Fruit fly (Drosophila melanogaster) whole organism, embryonic: ENCODE results near the gene Pnn.

ENCODE experiments used
- CG10431 ChIP-seq: fragments of 200-800 bp; sonication (Bioruptor generic); optimal IDR thresholded peaks from 3 replicates; lab custom pipeline; 2018; ENCODE audit warnings: missing biosample characterization, mild to moderate bottlenecking, missing genetic modification characterization
- CG12071 ChIP-seq: fragments of 200-800 bp; sonication (Bioruptor generic); optimal IDR thresholded peaks from 3 replicates; lab custom pipeline; 2018; ENCODE audit warnings: missing biosample characterization, mild to moderate bottlenecking, missing genetic modification characterization
- CG1233 ChIP-seq: fragments of 200-800 bp; sonication (Bioruptor generic); optimal IDR thresholded peaks from 4 replicates; lab custom pipeline; 2018; ENCODE audit warnings: missing biosample characterization, mild to moderate bottlenecking, missing genetic modification characterization
- CG12769 ChIP-seq: fragments of 200-800 bp; sonication (Bioruptor generic); optimal IDR thresholded peaks from 2 replicates; lab custom pipeline; 2019; ENCODE audit warnings: missing biosample characterization, mild to moderate bottlenecking, missing genetic modification characterization, moderate library complexity
- CG13894 ChIP-seq: fragments of 200-800 bp; sonication (Bioruptor generic); optimal IDR thresholded peaks from 3 replicates; lab custom pipeline; 2018; ENCODE audit warnings: missing biosample characterization, mild to moderate bottlenecking, missing genetic modification characterization, moderate library complexity
- CG14050 ChIP-seq: fragments of 200-800 bp; sonication (Bioruptor generic); IDR thresholded peaks from 3 replicates; pipeline ENCODE4 v1.3.6; 2022; ENCODE audit warnings: missing biosample characterization, missing genetic modification characterization
- CG14860 ChIP-seq: fragments of 200-800 bp; sonication (Bioruptor generic); IDR thresholded peaks from 3 replicates; pipeline ENCODE4 v1.3.6; 2022; ENCODE audit warnings: missing biosample characterization, missing genetic modification characterization; ENCODE audit not compliant: partially characterized antibody
- CG15696 ChIP-seq: fragments of 200-800 bp; sonication (Bioruptor generic); optimal IDR thresholded peaks from 2 replicates; lab custom pipeline; 2019; ENCODE audit warnings: missing biosample characterization, mild to moderate bottlenecking, missing genetic modification characterization, moderate library complexity
- CG1603 ChIP-seq: fragments of 200-800 bp; sonication (Bioruptor generic); optimal IDR thresholded peaks from 2 replicates; lab custom pipeline; 2019; ENCODE audit warnings: missing biosample characterization, mild to moderate bottlenecking, missing genetic modification characterization, moderate library complexity
- CG31441 ChIP-seq: fragments of 200-800 bp; sonication (Bioruptor generic); IDR thresholded peaks from 2 replicates; pipeline ENCODE4 v1.3.6; 2022; ENCODE audit warnings: missing biosample characterization, missing genetic modification characterization
- CG32772 ChIP-seq: fragments of 200-800 bp; sonication (Bioruptor generic); IDR thresholded peaks from 2 replicates; pipeline ENCODE4 v1.3.6; 2022; ENCODE audit warnings: missing biosample characterization, missing genetic modification characterization
- CG33213 ChIP-seq: fragments of 200-800 bp; sonication (Bioruptor generic); optimal IDR thresholded peaks from 3 replicates; lab custom pipeline; 2016; ENCODE audit warnings: missing biosample characterization, missing genetic modification characterization
- CG34422 ChIP-seq: fragments of 200-800 bp; sonication (Bioruptor generic); IDR thresholded peaks from 3 replicates; pipeline ENCODE4 v1.3.6; 2022; ENCODE audit warnings: missing biosample characterization, missing genetic modification characterization
- CG4360 ChIP-seq: fragments of 200-800 bp; sonication (Bioruptor generic); IDR thresholded peaks from 2 replicates; pipeline ENCODE4 v1.3.6; 2022; ENCODE audit warnings: missing biosample characterization, missing genetic modification characterization
- CG4730 ChIP-seq: fragments of 200-800 bp; sonication (Bioruptor generic); IDR thresholded peaks from 2 replicates; pipeline ENCODE4 v1.3.6; 2022; ENCODE audit warnings: missing biosample characterization, missing genetic modification characterization
- CG4854 ChIP-seq: fragments of 200-800 bp; sonication (Bioruptor generic); optimal IDR thresholded peaks from 2 replicates; lab custom pipeline; 2016; ENCODE audit warnings: missing biosample characterization, missing genetic modification characterization, inconsistent platforms
- CG6765 ChIP-seq: fragments of 200-800 bp; sonication (Bioruptor generic); optimal IDR thresholded peaks from 3 replicates; lab custom pipeline; 2017; ENCODE audit warnings: missing biosample characterization, mild to moderate bottlenecking, missing genetic modification characterization
- CG8924 ChIP-seq: fragments of 200-800 bp; optimal IDR thresholded peaks from 3 replicates; lab custom pipeline; 2019; ENCODE audit warnings: missing biosample characterization, mild to moderate bottlenecking, missing genetic modification characterization, moderate library complexity
- CHES-1-like ChIP-seq: fragments of 200-800 bp; sonication (Bioruptor generic); optimal IDR thresholded peaks from 2 replicates; lab custom pipeline; 2016; ENCODE audit warnings: missing biosample characterization, missing genetic modification characterization
- E2f1 ChIP-seq: fragments of 200-800 bp; sonication (Bioruptor generic); IDR thresholded peaks from 2 replicates; pipeline ENCODE4 v1.3.6; 2022; ENCODE audit warnings: missing biosample characterization, missing genetic modification characterization
- Ets65A ChIP-seq: fragments of 200-800 bp; sonication (Bioruptor generic); peaks from one replicate; lab custom pipeline; 2016; ENCODE audit warnings: missing biosample characterization, missing genetic modification characterization
- Hand ChIP-seq: fragments of 200-800 bp; sonication (Bioruptor generic); optimal IDR thresholded peaks from 2 replicates; lab custom pipeline; 2017; ENCODE audit warnings: mild to moderate bottlenecking, missing biosample characterization, missing genetic modification reagents, missing genetic modification characterization
- HmgZ ChIP-seq: fragments of 200-800 bp; sonication (Bioruptor generic); optimal IDR thresholded peaks from 2 replicates; lab custom pipeline; 2018; ENCODE audit warnings: missing biosample characterization, mild to moderate bottlenecking, missing genetic modification characterization
- MTF-1 ChIP-seq: fragments of 200-800 bp; sonication (Bioruptor generic); optimal IDR thresholded peaks from 2 replicates; lab custom pipeline; 2018; ENCODE audit warnings: missing biosample characterization, mild to moderate bottlenecking, missing genetic modification characterization, borderline replicate concordance
- Meics ChIP-seq: fragments of 200-800 bp; sonication (Bioruptor generic); optimal IDR thresholded peaks from 2 replicates; lab custom pipeline; 2017; ENCODE audit warnings: missing biosample characterization, mild to moderate bottlenecking, missing genetic modification characterization
- Myb ChIP-seq: fragments of 200-800 bp; sonication (Bioruptor generic); optimal IDR thresholded peaks from 2 replicates; lab custom pipeline; 2016; ENCODE audit warnings: missing biosample characterization, missing genetic modification characterization
- Neu2 ChIP-seq: fragments of 200-800 bp; sonication (Bioruptor generic); optimal IDR thresholded peaks from 3 replicates; lab custom pipeline; 2016; ENCODE audit warnings: missing biosample characterization, missing genetic modification characterization, borderline replicate concordance
- Oaz ChIP-seq: fragments of 200-800 bp; sonication (Bioruptor generic); IDR thresholded peaks from 2 replicates; pipeline ENCODE4 v1.3.6; 2022; ENCODE audit warnings: missing biosample characterization, missing genetic modification characterization
- Ravus ChIP-seq: fragments of 200-800 bp; sonication (Bioruptor generic); IDR thresholded peaks from 2 replicates; pipeline ENCODE4 v1.3.6; 2022; ENCODE audit warnings: missing biosample characterization, missing genetic modification characterization
- Sin3A ChIP-seq: fragments of >200 bp; optimal IDR thresholded peaks from 2 replicates; lab custom pipeline; 2018
- Usf ChIP-seq: fragments of 200-800 bp; sonication (Bioruptor generic); optimal IDR thresholded peaks from 2 replicates; lab custom pipeline; 2017; ENCODE audit warnings: missing genotype, missing biosample characterization, missing genetic modification characterization
- amos ChIP-seq: fragments of 200-800 bp; sonication (Bioruptor generic); IDR thresholded peaks from 2 replicates; pipeline ENCODE4 v1.3.6; 2022; ENCODE audit warnings: missing biosample characterization, missing genetic modification characterization; ENCODE audit not compliant: partially characterized antibody
- ase ChIP-seq: fragments of 200-800 bp; sonication (Bioruptor generic); IDR thresholded peaks from 3 replicates; pipeline ENCODE4 v1.3.6; 2022; ENCODE audit warnings: missing biosample characterization, missing genetic modification characterization
- az2 ChIP-seq: fragments of 200-800 bp; sonication (Bioruptor generic); optimal IDR thresholded peaks from 3 replicates; lab custom pipeline; 2016; ENCODE audit warnings: missing biosample characterization, missing genetic modification characterization
- btn ChIP-seq: fragments of 200-800 bp; sonication (Bioruptor generic); optimal IDR thresholded peaks from 2 replicates; lab custom pipeline; 2016; ENCODE audit warnings: missing biosample characterization, missing genetic modification characterization
- cg ChIP-seq: fragments of 200-800 bp; sonication (Bioruptor generic); optimal IDR thresholded peaks from 3 replicates; lab custom pipeline; 2019; ENCODE audit warnings: missing biosample characterization, mild to moderate bottlenecking, missing genetic modification characterization, moderate library complexity
- crc ChIP-seq: fragments of 200-800 bp; sonication (Bioruptor generic); optimal IDR thresholded peaks from 2 replicates; lab custom pipeline; 2016; ENCODE audit warnings: missing biosample characterization, missing genetic modification characterization
- ewg ChIP-seq: fragments of 200-800 bp; sonication (Bioruptor generic); optimal IDR thresholded peaks from 3 replicates; lab custom pipeline; 2017; ENCODE audit warnings: mild to moderate bottlenecking, missing biosample characterization, missing genetic modification reagents, missing genetic modification characterization
- fru ChIP-seq: fragments of >200 bp; optimal IDR thresholded peaks from 2 replicates; lab custom pipeline; 2017
- hb ChIP-seq: fragments of 200-800 bp; sonication (Bioruptor generic); IDR thresholded peaks from 3 replicates; pipeline ENCODE4 v1.3.6; 2022; ENCODE audit warnings: missing biosample characterization, missing genetic modification characterization; ENCODE audit not compliant: partially characterized antibody
- kni ChIP-seq: fragments of 200-800 bp; sonication (Bioruptor generic); optimal IDR thresholded peaks from 3 replicates; lab custom pipeline; 2017; ENCODE audit warnings: mild to moderate bottlenecking, missing biosample characterization, missing genetic modification reagents, missing genetic modification characterization
- lab ChIP-seq: fragments of 200-800 bp; sonication (Bioruptor generic); optimal IDR thresholded peaks from 3 replicates; lab custom pipeline; 2017; ENCODE audit warnings: missing biosample characterization, missing genetic modification characterization, mild to moderate bottlenecking, moderate library complexity, missing genetic modification reagents
- otp ChIP-seq: fragments of 200-800 bp; sonication (Bioruptor generic); IDR thresholded peaks from 3 replicates; pipeline ENCODE4, ENCODE4 v1.3.6; 2022; ENCODE audit warnings: missing biosample characterization, missing genetic modification characterization
- sc ChIP-seq, 3 experiments: fragments of >200 bp in 2 of 3; fragments of 200-800 bp in 1 of 3; sonication (Bioruptor generic) in 1 of 3; optimal IDR thresholded peaks; 2 replicates in 2 of 3; 3 replicates in 1 of 3; lab custom pipeline; 2017; ENCODE audit warnings: mild to moderate bottlenecking in 1 of 3, missing biosample characterization in 1 of 3, missing genetic modification characterization in 1 of 3, missing genetic modification reagents in 1 of 3
- sd ChIP-seq: fragments of 200-800 bp; sonication (Bioruptor generic); optimal IDR thresholded peaks from 3 replicates; lab custom pipeline; 2018; ENCODE audit warnings: missing biosample characterization, mild to moderate bottlenecking, missing genetic modification characterization, moderate library complexity
- sens-2 ChIP-seq: fragments of 200-800 bp; sonication (Bioruptor generic); IDR thresholded peaks from 2 replicates; pipeline ENCODE4 v1.3.6; 2022; ENCODE audit warnings: missing biosample characterization, missing genetic modification characterization
- stwl ChIP-seq: fragments of 200-800 bp; sonication (Bioruptor generic); optimal IDR thresholded peaks from 3 replicates; lab custom pipeline; 2018; ENCODE audit warnings: missing biosample characterization, mild to moderate bottlenecking, missing genetic modification characterization, moderate library complexity
- sug ChIP-seq: fragments of 200-800 bp; optimal IDR thresholded peaks from 2 replicates; lab custom pipeline; 2019; ENCODE audit warnings: missing biosample characterization, mild to moderate bottlenecking, missing genetic modification characterization, moderate library complexity
- toy ChIP-seq: fragments of 200-800 bp; sonication (Bioruptor generic); IDR thresholded peaks from 2 replicates; pipeline ENCODE4 v1.3.6; 2022; ENCODE audit warnings: missing biosample characterization, missing genetic modification characterization
- z ChIP-seq: fragments of 200-800 bp; sonication (Bioruptor generic); IDR thresholded peaks from 3 replicates; pipeline ENCODE4 v1.3.6; 2022; ENCODE audit warnings: missing biosample characterization, missing genetic modification characterization

Gene Pnn

DNA sequence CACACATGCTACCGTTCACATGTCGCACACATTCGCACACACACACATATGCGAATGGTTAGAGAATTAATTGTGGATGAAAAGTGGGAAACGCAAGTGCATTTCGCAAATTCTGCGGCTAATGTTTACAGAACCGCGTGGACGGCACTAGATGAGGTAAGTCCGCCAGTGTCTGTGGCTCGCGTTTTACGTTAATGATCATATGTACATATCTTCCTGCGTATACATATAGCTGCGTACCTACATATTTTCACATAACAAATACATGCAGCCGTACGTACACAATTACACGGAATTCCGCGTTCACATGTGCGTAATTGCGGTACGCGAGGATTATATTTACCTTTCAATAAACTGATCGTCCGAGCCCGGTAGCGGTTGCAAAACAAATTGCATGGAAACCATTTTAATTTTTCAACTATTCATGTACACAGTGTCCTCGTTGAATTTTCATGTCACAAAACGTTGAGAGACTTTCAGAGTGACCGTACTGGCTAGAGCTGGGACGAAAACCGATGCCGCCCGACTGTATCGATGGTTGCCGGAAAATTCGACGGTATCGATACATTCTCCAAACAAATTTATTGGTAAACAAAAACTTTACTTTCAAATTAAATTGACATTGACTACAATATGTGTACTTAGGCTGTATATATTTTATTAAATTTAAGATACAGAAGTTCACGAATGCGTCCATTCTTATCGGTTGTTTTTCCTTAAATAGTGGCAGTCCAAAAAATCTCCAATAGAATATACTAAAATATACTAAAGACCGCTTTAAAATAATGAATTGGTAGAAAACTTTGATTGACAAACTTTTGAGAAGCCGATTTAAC, 15.4 kb upstream of the Pnn start, which contains the start of gene hyd (continued):
- no peak for TF ChIP-seq sc (optimal IDR thresholded peaks at IDR 0.05; lab: Kevin White, UChicago)
- no peak for TF ChIP-seq sc (GFP tag; optimal IDR thresholded peaks at IDR 0.05; lab: Kevin White, UChicago)
- TF ChIP-seq Hand (GFP tag; lab: Kevin White, UChicago), result no peak
- no peak for TF ChIP-seq az2
- TF ChIP-seq CG12071 (GFP tag; lab: Kevin White, UChicago), result no peak
- TF ChIP-seq CG34422, result peak; percentile 71; the same call in 1 of the 3 replicates
- no peak for TF ChIP-seq fru (lab: Kevin White, UChicago)
- no peak for TF ChIP-seq lab (GFP tag; lab: Kevin White, UChicago)
- no peak for TF ChIP-seq CG13894
- TF ChIP-seq sd (tag; lab: Kevin White, UChicago), result no peak
- TF ChIP-seq CG32772 (GFP tag; lab: Robert Waterston, UW), result no peak
- no peak for TF ChIP-seq CG10431
- TF ChIP-seq crc (GFP tag; lab: Kevin White, UChicago), result no peak
- no peak for TF ChIP-seq CG4730
- TF ChIP-seq Neu2, result no peak
- no peak for TF ChIP-seq toy
- TF ChIP-seq otp (GFP tag; lab: Robert Waterston, UW), result no peak
- no peak for TF ChIP-seq CG33213 (GFP tag; lab: Kevin White, UChicago)
- TF ChIP-seq Myb, result peak; percentile 76
- TF ChIP-seq CG12769 (tag; lab: Kevin White, UChicago), result no peak
- TF ChIP-seq Meics, result no peak
- TF ChIP-seq CG31441 (GFP tag; lab: Robert Waterston, UW), result no peak
- no peak for TF ChIP-seq Ravus (GFP tag; lab: Robert Waterston, UW)
- no peak for TF ChIP-seq CG8924 (tag; lab: Kevin White, UChicago)
- no peak for TF ChIP-seq CG15696
- no peak for TF ChIP-seq CG14050 (GFP tag; lab: Robert Waterston, UW)
- TF ChIP-seq stwl (tag; lab: Kevin White, UChicago), result peak; percentile 62
- TF ChIP-seq CG4854 (GFP tag; lab: Kevin White, UChicago), result no peak
- no peak for TF ChIP-seq Ets65A (GFP tag; lab: Kevin White, UChicago)
- peak; percentile 28 for TF ChIP-seq HmgZ
- no peak for TF ChIP-seq ewg (GFP tag; lab: Kevin White, UChicago)
- no peak for TF ChIP-seq sens-2 (GFP tag; lab: Robert Waterston, UW)
- TF ChIP-seq kni, result no peak
- TF ChIP-seq sug (tag; lab: Kevin White, UChicago), result no peak
- no peak for TF ChIP-seq z (GFP tag; lab: Robert Waterston, UW)
- no peak for TF ChIP-seq MTF-1 (GFP tag; lab: Kevin White, UChicago)
- no peak for TF ChIP-seq btn (GFP tag; lab: Kevin White, UChicago)
- TF ChIP-seq cg, result peak; percentile 98
- no peak for TF ChIP-seq CHES-1-like (GFP tag; lab: Kevin White, UChicago)
- no peak for TF ChIP-seq CG1233 (GFP tag; lab: Kevin White, UChicago)
- peak; percentile 70 for TF ChIP-seq Sin3A (lab: Kevin White, UChicago)
- TF ChIP-seq CG14860 (GFP tag; lab: Robert Waterston, UW), result peak; percentile 66; the same call in 2 of the 3 replicates
- peak; percentile 74; the same call in 2 of the 3 replicates for TF ChIP-seq hb (GFP tag; lab: Robert Waterston, UW)
- no peak for TF ChIP-seq Oaz (GFP tag; lab: Robert Waterston, UW)
- no peak for TF ChIP-seq CG4360
- no peak for TF ChIP-seq CG6765 (GFP tag; lab: Kevin White, UChicago)
- TF ChIP-seq E2f1 (GFP tag; lab: Robert Waterston, UW), result no peak
- no peak for TF ChIP-seq CG1603
- TF ChIP-seq ase, result no peak
- TF ChIP-seq Usf (GFP tag; lab: Kevin White, UChicago), result no peak
- TF ChIP-seq amos (GFP tag; lab: Robert Waterston, UW), result peak; percentile 90
